Worm (Caenorhabditis elegans) whole organism, L4 larva: ENCODE data around the gene trx-5.
A peak's percentile ranks its signal among the peaks of the same experiment; 100 is the strongest.

Experiments
- D1046.2 ChIP-seq: fragments of 200-800 bp; sonication (Bioruptor generic); IDR thresholded peaks from 2 replicates; pipeline ENCODE4 v1.3.6; 2022; ENCODE audit warnings: missing genetic modification characterization, missing compliant biosample characterization
- F37D6.2 ChIP-seq: sonication (generic microtip); optimal IDR thresholded peaks from 2 replicates; lab custom pipeline; 2016; ENCODE audit warnings: mild to moderate bottlenecking, missing genetic modification characterization, missing compliant biosample characterization
- arid-1 ChIP-seq: fragments of 200-800 bp; sonication (Bioruptor generic); conservative IDR thresholded peaks from 2 replicates; pipeline ENCODE4 v1.3.6; 2022; ENCODE audit warnings: missing genetic modification reagents, missing genetic modification characterization, missing compliant biosample characterization
- ceh-28 ChIP-seq: fragments of 150-350 bp; optimal IDR thresholded peaks from 2 replicates; lab custom pipeline; 2014; ENCODE audit warnings: missing biosample characterization, missing genetic modification reagents, missing genetic modification characterization
- ceh-44 ChIP-seq: fragments of 200-800 bp; sonication (Bioruptor generic); IDR thresholded peaks from 2 replicates; pipeline ENCODE4 v1.3.6; 2022; ENCODE audit warnings: missing genetic modification reagents, missing genetic modification characterization, missing compliant biosample characterization
- ces-1 ChIP-seq: fragments of 150-350 bp; sonication (generic microtip); optimal IDR thresholded peaks from 4 replicates; lab custom pipeline; 2014; ENCODE audit warnings: missing biosample characterization, missing genetic modification reagents, missing genetic modification characterization
- dpl-1 ChIP-seq: fragments of 150-350 bp; optimal IDR thresholded peaks from 2 replicates; lab custom pipeline; 2014; ENCODE audit warnings: missing biosample characterization, missing genetic modification reagents, missing genetic modification characterization
- duxl-1 ChIP-seq: sonication (generic microtip); optimal IDR thresholded peaks from 2 replicates; lab custom pipeline; 2016; ENCODE audit warnings: mild to moderate bottlenecking, missing genetic modification characterization, moderate library complexity, missing compliant biosample characterization; ENCODE audit not compliant: poor library complexity
- gei-8 ChIP-seq: fragments of 200-800 bp; sonication (Bioruptor generic); optimal IDR thresholded peaks from 2 replicates; lab custom pipeline; 2018; ENCODE audit warnings: mild to moderate bottlenecking, missing genetic modification characterization, missing compliant biosample characterization
- hif-1 ChIP-seq, 2 experiments: sonication (generic microtip); optimal IDR thresholded peaks; 2 replicates each; lab custom pipeline; 2016 to 2017; ENCODE audit warnings: missing compliant biosample characterization in 2 of 2, missing genetic modification characterization in 2 of 2, missing genetic modification reagents in 2 of 2, missing genotype in 2 of 2, mild to moderate bottlenecking in 1 of 2
- hlh-11 ChIP-seq: fragments of 200-800 bp; sonication (Bioruptor generic); optimal IDR thresholded peaks from 2 replicates; lab custom pipeline; 2018; ENCODE audit warnings: mild to moderate bottlenecking, missing genetic modification characterization, missing compliant biosample characterization
- lsy-2 ChIP-seq, 2 experiments: fragments of 150-350 bp in 1 of 2; sonication (generic microtip) in 1 of 2; optimal IDR thresholded peaks; 2 replicates each; lab custom pipeline; 2014 to 2017; ENCODE audit warnings: missing biosample characterization in 2 of 2, missing genetic modification characterization in 2 of 2
- madf-5 ChIP-seq, 2 experiments: fragments of 200-800 bp; sonication (Bioruptor generic); IDR thresholded peaks; 2 replicates each; pipeline ENCODE4 v1.3.6; 2022; ENCODE audit warnings: missing compliant biosample characterization in 2 of 2, missing genetic modification characterization in 2 of 2
- madf-9 ChIP-seq: fragments of 200-800 bp; sonication (Bioruptor generic); conservative IDR thresholded peaks from 2 replicates; pipeline ENCODE4 v1.3.6; 2022; ENCODE audit warnings: missing genetic modification reagents, missing genetic modification characterization, missing compliant biosample characterization
- mdt-29 ChIP-seq: fragments of 200-800 bp; sonication (Bioruptor generic); IDR thresholded peaks from 2 replicates; pipeline ENCODE4 v1.3.6; 2022; ENCODE audit warnings: missing genetic modification reagents, missing genetic modification characterization, missing compliant biosample characterization
- nhr-102 ChIP-seq: sonication (generic microtip); optimal IDR thresholded peaks from 2 replicates; lab custom pipeline; 2016; ENCODE audit warnings: mild to moderate bottlenecking, missing genetic modification characterization, moderate library complexity, missing compliant biosample characterization
- nhr-11 ChIP-seq: fragments of 150-350 bp; optimal IDR thresholded peaks from 2 replicates; lab custom pipeline; 2014; ENCODE audit warnings: missing biosample characterization, missing genetic modification characterization
- nhr-237 ChIP-seq: sonication (generic microtip); optimal IDR thresholded peaks from 2 replicates; lab custom pipeline; 2017; ENCODE audit warnings: missing biosample characterization, missing genetic modification characterization
- nhr-28 ChIP-seq: fragments of 150-350 bp; optimal IDR thresholded peaks from 2 replicates; lab custom pipeline; 2014; ENCODE audit warnings: missing biosample characterization, missing genetic modification characterization
- nhr-41 ChIP-seq: fragments of 200-800 bp; sonication (Bioruptor generic); IDR thresholded peaks from 2 replicates; pipeline ENCODE4 v1.3.6; 2022; ENCODE audit warnings: missing genetic modification reagents, missing genetic modification characterization, missing compliant biosample characterization
- nhr-42 ChIP-seq: fragments of 200-800 bp; sonication (Bioruptor generic); IDR thresholded peaks from 2 replicates; pipeline ENCODE4 v1.3.6; 2022; ENCODE audit warnings: missing genetic modification characterization, missing compliant biosample characterization
- php-3 ChIP-seq: fragments of 200-800 bp; sonication (Bioruptor generic); IDR thresholded peaks from 2 replicates; pipeline ENCODE4 v1.3.6; 2022; ENCODE audit warnings: missing genetic modification reagents, missing genetic modification characterization, missing compliant biosample characterization
- skn-1 ChIP-seq: fragments of 150-350 bp; optimal IDR thresholded peaks from 2 replicates; lab custom pipeline; 2014; ENCODE audit warnings: missing biosample characterization, missing genetic modification characterization
- spr-3 ChIP-seq: fragments of 200-800 bp; sonication (Bioruptor generic); optimal IDR thresholded peaks from 2 replicates; lab custom pipeline; 2018; ENCODE audit warnings: mild to moderate bottlenecking, missing genetic modification characterization, missing compliant biosample characterization
- tag-97 ChIP-seq: fragments of 200-800 bp; sonication (Bioruptor generic); IDR thresholded peaks from 2 replicates; pipeline ENCODE4 v1.3.6; 2022; ENCODE audit warnings: missing genetic modification characterization, missing compliant biosample characterization
- unc-62 ChIP-seq, 3 experiments: fragments of 150-350 bp in 1 of 3; sonication (generic microtip); optimal IDR thresholded peaks in 2 of 3; peaks in 1 of 3; 1 replicate in 1 of 3; 2 replicates in 2 of 3; lab custom pipeline; 2014 to 2017; ENCODE audit warnings: missing biosample characterization in 3 of 3, missing genetic modification characterization in 3 of 3, missing genetic modification reagents in 3 of 3, missing genotype in 1 of 3
- zip-11 ChIP-seq: fragments of 200-800 bp; sonication (Bioruptor generic); IDR thresholded peaks from 2 replicates; pipeline ENCODE4 v1.3.6; 2022; ENCODE audit warnings: missing genetic modification characterization, missing compliant biosample characterization
- ztf-11 ChIP-seq: fragments of 150-350 bp; optimal IDR thresholded peaks from 2 replicates; lab custom pipeline; 2014; ENCODE audit warnings: missing biosample characterization, missing genetic modification characterization

Gene trx-5

ce11 chrV:1499140-1499539, 35.1 kb downstream of the trx-5 start, which contains the start of gene sru-27:
sru-27 (plus strand) TSS chrV:1499440.
- TF ChIP-seq php-3 (GFP tag; lab: Robert Waterston, UW): no peak
- TF ChIP-seq unc-62 (GFP tag; optimal IDR thresholded peaks at IDR 0.05 in 1 of 2; lab: Kevin White, UChicago): peak in 1 of 2 experiments; percentile 23
- no peak for TF ChIP-seq unc-62 (tag; optimal IDR thresholded peaks at IDR 0.05; lab: Kevin White, UChicago)
- TF ChIP-seq madf-9 (GFP tag; lab: Robert Waterston, UW): no peak

- TF ChIP-seq hlh-11 (tag; lab: Kevin White, UChicago) (no peak), ceh-28 (tag; lab: Kevin White, UChicago) (peak; percentile 94)
- TF ChIP-seq, all 104 proteins: peak for 1
Measured at ce11 chrV:1495752-1496151, 38.5 kb downstream of the trx-5 start.

ce11 chrV:1495334-1495733, 38.9 kb downstream of the trx-5 start, which contains the start of gene C38C3.3:
C38C3.3 (plus strand) TSS chrV:1495634.
- TF ChIP-seq ceh-44 (no peak), tag-97 (GFP tag; lab: Robert Waterston, UW) (no peak), nhr-11 (tag; lab: Kevin White, UChicago) (no peak), spr-3 (GFP tag; lab: Kevin White, UChicago) (no peak), F37D6.2 (tag; lab: Kevin White, UChicago) (no peak), nhr-102 (no peak)

- no peak for TF ChIP-seq lsy-2 (tag; optimal IDR thresholded peaks at IDR 0.05; lab: Kevin White, UChicago)
- TF ChIP-seq zip-11 (GFP tag; lab: Robert Waterston, UW): no peak
- TF ChIP-seq duxl-1 (tag; lab: Kevin White, UChicago): no peak
- no peak for TF ChIP-seq nhr-42 (GFP tag; lab: Robert Waterston, UW)
- no peak for TF ChIP-seq hif-1 (tag; optimal IDR thresholded peaks at IDR 0.05; lab: Kevin White, UChicago)
- TF ChIP-seq ceh-28 (tag; lab: Kevin White, UChicago): no peak
- TF ChIP-seq ztf-11 (tag; lab: Kevin White, UChicago): no peak
- no peak for TF ChIP-seq nhr-28 (tag; lab: Kevin White, UChicago)
- TF ChIP-seq, all 104 proteins: peak for 0
Measured at ce11 chrV:1494469-1494868, 39.7 kb downstream of the trx-5 start, which contains the start of gene spig-7. spig-7 (plus strand) TSS chrV:1494769.

ce11 chrV:1491510-1491909, 42.7 kb downstream of the trx-5 start, which contains the start of gene C38C3.6:
C38C3.6 (minus strand) TSS chrV:1491610.
- no peak for TF ChIP-seq nhr-42 (GFP tag; lab: Robert Waterston, UW)
- TF ChIP-seq F37D6.2 (tag; lab: Kevin White, UChicago): no peak
- TF ChIP-seq tag-97 (GFP tag; lab: Robert Waterston, UW): no peak
- no peak for TF ChIP-seq arid-1 (GFP tag; lab: Robert Waterston, UW)
- TF ChIP-seq gei-8 (GFP tag; lab: Kevin White, UChicago): no peak
- no peak for TF ChIP-seq nhr-41 (GFP tag; lab: Robert Waterston, UW)
- no peak for TF ChIP-seq ces-1 (GFP tag; lab: Kevin White, UChicago)
- no peak for TF ChIP-seq madf-5 (GFP tag; IDR thresholded peaks at IDR 0.05; lab: Robert Waterston, UW)

ce11 chrV:1488642-1489041, 45.6 kb downstream of the trx-5 start:
- TF ChIP-seq nhr-11 (tag; lab: Kevin White, UChicago): peak; percentile 16
- TF ChIP-seq arid-1 (GFP tag; lab: Robert Waterston, UW): no peak

- TF ChIP-seq skn-1 (tag; lab: Kevin White, UChicago) (no peak), D1046.2 (no peak), spr-3 (GFP tag; lab: Kevin White, UChicago) (no peak), nhr-237 (no peak), nhr-102 (no peak), mdt-29 (GFP tag; lab: Robert Waterston, UW) (no peak), dpl-1 (GFP tag; lab: Kevin White, UChicago) (no peak), php-3 (GFP tag; lab: Robert Waterston, UW) (no peak)
Measured at ce11 chrV:1487262-1487661, 47.0 kb downstream of the trx-5 start.
